Worm (Caenorhabditis elegans): ENCODE results near the gene age-1.

ce11 chrII:11547254-11547687 lies 20.4 kb upstream of the age-1 start, which contains the start of gene F54D5.7:
- TF ChIP-seq ztf-29 (GFP tag; IDR thresholded peaks at IDR 0.05), result no peak
- TF ChIP-seq med-1 (GFP tag; optimal IDR thresholded peaks at IDR 0.05; ENCODE audit: insufficient read depth), result no peak
- TF ChIP-seq tab-1 (GFP tag; IDR thresholded peaks at IDR 0.05), result no peak
- no peak for TF ChIP-seq ztf-23 (GFP tag; IDR thresholded peaks at IDR 0.05)
- TF ChIP-seq T22C8.4 (GFP tag; IDR thresholded peaks at IDR 0.05), result no peak
- TF ChIP-seq ref-1 (GFP tag; conservative IDR thresholded peaks at IDR 0.05), result no peak

Measured in whole organism, midembryonic.